Comparison of ENCODE assay signal across 2 worm cellular contexts in genomic region chrII:8106921-8107695, ce11.
TF ChIP-seq lines count a peak whose summit lies in the region.

TSS of gene chst-1 (minus strand) at chrII:8106971.
TSS of gene C41C4.9 (plus strand) at chrII:8107645.

TF ChIP-seq in whole organism, L4 larva, 104 proteins besides CTCF, POLR2A, EP300 and RAD21 (continued from another document):
- TF ChIP-seq hmg-1.1 (GFP tag; IDR thresholded peaks at IDR 0.05; lab: Robert Waterston, UW) = peak; percentile 76
- TF ChIP-seq hif-1 (tag; optimal IDR thresholded peaks at IDR 0.05; lab: Kevin White, UChicago) = no peak
- peak; percentile 79; the same call in 1 of the 2 replicates for TF ChIP-seq ceh-44 (GFP tag; IDR thresholded peaks at IDR 0.05; lab: Robert Waterston, UW)
- peak; percentile 74 for TF ChIP-seq hlh-11 (tag; optimal IDR thresholded peaks at IDR 0.05; lab: Kevin White, UChicago)
- TF ChIP-seq dmd-8 (GFP tag; IDR thresholded peaks at IDR 0.05; lab: Robert Waterston, UW) = peak; percentile 99
- TF ChIP-seq php-3 (GFP tag; IDR thresholded peaks at IDR 0.05; lab: Robert Waterston, UW) = peak; percentile 90
- TF ChIP-seq ctbp-1 (GFP tag; IDR thresholded peaks at IDR 0.05; lab: Robert Waterston, UW) = peak; percentile 83
- peak in 1 of 2 experiments; percentile 59 for TF ChIP-seq lsy-2 (tag; optimal IDR thresholded peaks at IDR 0.05; lab: Kevin White, UChicago)
- peak; percentile 93 for TF ChIP-seq tra-1 (GFP tag; IDR thresholded peaks at IDR 0.05; lab: Robert Waterston, UW)
- TF ChIP-seq duxl-1 (tag; optimal IDR thresholded peaks at IDR 0.05; lab: Kevin White, UChicago; ENCODE audit: poor library complexity) = peak; percentile 81
- TF ChIP-seq T26A8.4 (GFP tag; IDR thresholded peaks at IDR 0.05; lab: Robert Waterston, UW) = peak; percentile 91
- TF ChIP-seq madf-5 (GFP tag; IDR thresholded peaks at IDR 0.05; lab: Robert Waterston, UW) = peak; percentile 89 to 91; a peak in 3 of 4 replicates
- TF ChIP-seq dmd-9 (GFP tag; IDR thresholded peaks at IDR 0.05; lab: Robert Waterston, UW) = peak; percentile 89; the same call in 1 of the 2 replicates
- peak; percentile 71 for TF ChIP-seq nhr-25 (tag; optimal IDR thresholded peaks at IDR 0.05; lab: Kevin White, UChicago; ENCODE audit: borderline replicate concordance, insufficient read depth)
- TF ChIP-seq mes-2 (tag; optimal IDR thresholded peaks at IDR 0.05; lab: Kevin White, UChicago; ENCODE audit: poor library complexity, severe bottlenecking) = peak; percentile 91
- peak; percentile 64; the same call in 1 of the 2 replicates for TF ChIP-seq zip-11 (GFP tag; IDR thresholded peaks at IDR 0.05; lab: Robert Waterston, UW)
- peak; percentile 71 for TF ChIP-seq hlh-30 (tag; optimal IDR thresholded peaks at IDR 0.05; lab: Kevin White, UChicago; ENCODE audit: insufficient read depth)
- no peak for TF ChIP-seq lin-39 (tag; optimal IDR thresholded peaks at IDR 0.05; lab: Kevin White, UChicago)
- TF ChIP-seq F49E8.2 (tag; optimal IDR thresholded peaks at IDR 0.05; lab: Kevin White, UChicago; ENCODE audit: borderline replicate concordance) = peak; percentile 65
- TF ChIP-seq mdl-1 (tag; optimal IDR thresholded peaks at IDR 0.05; lab: Kevin White, UChicago) = peak in 1 of 2 experiments; percentile 8
- peak; percentile 3 for TF ChIP-seq snpc-4 (tag; optimal IDR thresholded peaks at IDR 0.05; lab: Kevin White, UChicago)
- TF ChIP-seq mxl-3 (GFP tag; optimal IDR thresholded peaks at IDR 0.05; lab: Kevin White, UChicago) = peak; percentile 82
- TF ChIP-seq Y105C5A.15 (GFP tag; IDR thresholded peaks at IDR 0.05; lab: Robert Waterston, UW) = peak; percentile 95
- no peak for TF ChIP-seq ceh-82 (tag; optimal IDR thresholded peaks at IDR 0.05; lab: Kevin White, UChicago)
- peak; percentile 84; the same call in 1 of the 2 replicates for TF ChIP-seq Y48G9A.11 (GFP tag; IDR thresholded peaks at IDR 0.05; lab: Robert Waterston, UW)
- peak; percentile 92 for TF ChIP-seq nhr-41 (GFP tag; IDR thresholded peaks at IDR 0.05; lab: Robert Waterston, UW)
- TF ChIP-seq nhr-6 (tag; optimal IDR thresholded peaks at IDR 0.05; lab: Kevin White, UChicago) = peak; percentile 79
- TF ChIP-seq arid-1 (GFP tag; conservative IDR thresholded peaks at IDR 0.05; lab: Robert Waterston, UW) = peak; percentile 91
- TF ChIP-seq nhr-48 (tag; optimal IDR thresholded peaks at IDR 0.05; lab: Kevin White, UChicago) = peak; percentile 56
- TF ChIP-seq dmd-6 (GFP tag; IDR thresholded peaks at IDR 0.05; lab: Robert Waterston, UW) = peak; percentile 67
- no peak for TF ChIP-seq ama-1 (optimal IDR thresholded peaks at IDR 0.05; lab: Kevin White, UChicago)
- TF ChIP-seq lir-3 (tag; optimal IDR thresholded peaks at IDR 0.05; lab: Kevin White, UChicago) = peak; percentile 82
- no peak for TF ChIP-seq set-16 (GFP tag; IDR thresholded peaks at IDR 0.05; lab: Robert Waterston, UW)
- TF ChIP-seq aly-2 (tag; optimal IDR thresholded peaks at IDR 0.05; lab: Kevin White, UChicago) = peak; percentile 79
- peak; percentile 60 for TF ChIP-seq rbr-2 (tag; optimal IDR thresholded peaks at IDR 0.05; lab: Kevin White, UChicago)
- TF ChIP-seq zip-2 (tag; optimal IDR thresholded peaks at IDR 0.05; lab: Kevin White, UChicago) = no peak
- peak; percentile 40 for TF ChIP-seq lin-13 (GFP tag; optimal IDR thresholded peaks at IDR 0.05; lab: Kevin White, UChicago)
- peak; percentile 97 for TF ChIP-seq F26F4.8 (GFP tag; conservative IDR thresholded peaks at IDR 0.05; lab: Robert Waterston, UW)
- TF ChIP-seq pqm-1 (tag; optimal IDR thresholded peaks at IDR 0.05; lab: Kevin White, UChicago) = peak; percentile 20
- no peak for TF ChIP-seq nhr-11 (tag; optimal IDR thresholded peaks at IDR 0.05; lab: Kevin White, UChicago)
- TF ChIP-seq ZK546.5 (tag; optimal IDR thresholded peaks at IDR 0.05; lab: Kevin White, UChicago) = no peak
- TF ChIP-seq lin-29 (GFP tag; IDR thresholded peaks at IDR 0.05; lab: Robert Waterston, UW) = peak; percentile 51; the same call in 1 of the 2 replicates
- peak; percentile 53 for TF ChIP-seq dpl-1 (GFP tag; optimal IDR thresholded peaks at IDR 0.05; lab: Kevin White, UChicago)
- TF ChIP-seq Y5F2A.4 (GFP tag; optimal IDR thresholded peaks at IDR 0.05; lab: Kevin White, UChicago) = peak; percentile 86

TF ChIP-seq in whole organism, late embryonic, 69 proteins besides CTCF, POLR2A, EP300 and RAD21 (continued from another document):
- TF ChIP-seq tbx-7 (tag; optimal IDR thresholded peaks at IDR 0.05; lab: Kevin White, UChicago) = peak; percentile 55
